Fruit fly (Drosophila melanogaster) whole organism, embryonic: ENCODE measurements around the gene CG7879.

Experiments used
- Awh ChIP-seq: fragments of 200-800 bp; sonication (Bioruptor generic); IDR thresholded peaks from 2 replicates; pipeline ENCODE4, ENCODE4 v1.3.6; 2022; ENCODE audit warnings: missing biosample characterization, missing genetic modification characterization
- B-H2 ChIP-seq: fragments of 200-800 bp; sonication (Bioruptor generic); optimal IDR thresholded peaks from 2 replicates; lab custom pipeline; 2018; ENCODE audit warnings: missing biosample characterization, mild to moderate bottlenecking, missing genetic modification characterization
- CG10979 ChIP-seq: fragments of 200-800 bp; sonication (Bioruptor generic); optimal IDR thresholded peaks from 2 replicates; lab custom pipeline; 2018; ENCODE audit warnings: missing biosample characterization, mild to moderate bottlenecking, missing genetic modification characterization, moderate library complexity
- CG11560 ChIP-seq: fragments of 200-800 bp; sonication (Bioruptor generic); IDR thresholded peaks from 3 replicates; pipeline ENCODE4 v1.3.6; 2022; ENCODE audit warnings: missing biosample characterization, missing genetic modification characterization
- CG11695 ChIP-seq: fragments of 200-800 bp; sonication (Bioruptor generic); IDR thresholded peaks from 3 replicates; pipeline ENCODE4 v1.3.6; 2022; ENCODE audit warnings: missing biosample characterization, missing genetic modification characterization
- CG12391 ChIP-seq: fragments of 200-800 bp; sonication (Bioruptor generic); optimal IDR thresholded peaks from 3 replicates; lab custom pipeline; 2018; ENCODE audit warnings: missing biosample characterization, mild to moderate bottlenecking, missing genetic modification characterization, moderate library complexity
- CG13424 ChIP-seq: fragments of 200-800 bp; sonication (Bioruptor generic); optimal IDR thresholded peaks from 2 replicates; lab custom pipeline; 2019; ENCODE audit warnings: missing biosample characterization, mild to moderate bottlenecking, missing genetic modification characterization, moderate library complexity
- CG16813 ChIP-seq: fragments of 200-800 bp; sonication (Bioruptor generic); IDR thresholded peaks from 3 replicates; pipeline ENCODE4 v1.3.6; 2022; ENCODE audit warnings: missing biosample characterization, missing genetic modification characterization; ENCODE audit not compliant: partially characterized antibody
- CG16863 ChIP-seq: fragments of 200-800 bp; sonication (Bioruptor generic); optimal IDR thresholded peaks from 3 replicates; lab custom pipeline; 2016; ENCODE audit warnings: missing biosample characterization, missing genetic modification characterization
- CG17186 ChIP-seq: fragments of 200-800 bp; sonication (Bioruptor generic); optimal IDR thresholded peaks from 3 replicates; lab custom pipeline; 2017; ENCODE audit warnings: missing biosample characterization, missing genetic modification reagents, missing genetic modification characterization
- CG17385 ChIP-seq: fragments of 200-800 bp; sonication (Bioruptor generic); optimal IDR thresholded peaks from 3 replicates; lab custom pipeline; 2018; ENCODE audit warnings: missing biosample characterization, mild to moderate bottlenecking, missing genetic modification characterization
- CG17829 ChIP-seq: fragments of 200-800 bp; optimal IDR thresholded peaks from 2 replicates; lab custom pipeline; 2019; ENCODE audit warnings: missing biosample characterization, mild to moderate bottlenecking, missing genetic modification characterization, moderate library complexity
- CG2129 ChIP-seq: fragments of 200-800 bp; sonication (Bioruptor generic); IDR thresholded peaks from 2 replicates; pipeline ENCODE4 v1.3.6; 2022; ENCODE audit warnings: missing biosample characterization, missing genetic modification characterization; ENCODE audit not compliant: partially characterized antibody
- CG2202 ChIP-seq: fragments of 200-800 bp; sonication (Bioruptor generic); optimal IDR thresholded peaks from 2 replicates; lab custom pipeline; 2018; ENCODE audit warnings: missing biosample characterization, mild to moderate bottlenecking, missing genetic modification characterization
- CG42726 ChIP-seq: fragments of 200-800 bp; sonication (Bioruptor generic); IDR thresholded peaks from 2 replicates; pipeline ENCODE4 v1.3.6; 2022; ENCODE audit warnings: missing biosample characterization, missing genetic modification characterization; ENCODE audit not compliant: partially characterized antibody
- CG4707 ChIP-seq: fragments of 200-800 bp; sonication (Bioruptor generic); optimal IDR thresholded peaks from 2 replicates; lab custom pipeline; 2018; ENCODE audit warnings: missing biosample characterization, mild to moderate bottlenecking, missing genetic modification characterization, moderate library complexity
- CG6791 ChIP-seq: fragments of 200-800 bp; sonication (Bioruptor generic); IDR thresholded peaks from 3 replicates; pipeline ENCODE4 v1.3.6; 2022; ENCODE audit warnings: missing biosample characterization, missing genetic modification characterization; ENCODE audit not compliant: partially characterized antibody
- CG7271 ChIP-seq: fragments of 200-800 bp; sonication (Bioruptor generic); optimal IDR thresholded peaks from 2 replicates; lab custom pipeline; 2018; ENCODE audit warnings: missing biosample characterization, mild to moderate bottlenecking, missing genetic modification characterization, moderate library complexity
- Chrac-16 ChIP-seq: fragments of 200-800 bp; sonication (Bioruptor generic); optimal IDR thresholded peaks from 3 replicates; lab custom pipeline; 2016; ENCODE audit warnings: missing biosample characterization, missing genetic modification characterization
- Drgx ChIP-seq: fragments of 200-800 bp; sonication (Bioruptor generic); IDR thresholded peaks from 2 replicates; pipeline ENCODE4 v1.3.6; 2022; ENCODE audit warnings: missing biosample characterization, missing genetic modification characterization
- HHEX ChIP-seq: fragments of 200-800 bp; sonication (Bioruptor generic); optimal IDR thresholded peaks from 3 replicates; lab custom pipeline; 2017; ENCODE audit warnings: missing biosample characterization, mild to moderate bottlenecking, missing genetic modification characterization, missing genetic modification reagents
- Hmr ChIP-seq: fragments of 200-800 bp; sonication (Bioruptor generic); optimal IDR thresholded peaks from 3 replicates; lab custom pipeline; 2017; ENCODE audit warnings: mild to moderate bottlenecking, missing biosample characterization, missing genetic modification reagents, missing genetic modification characterization
- Hr39 ChIP-seq: fragments of >200 bp; optimal IDR thresholded peaks from 2 replicates; lab custom pipeline; 2017
- Kr ChIP-seq: fragments of 200-800 bp; sonication (Bioruptor generic); optimal IDR thresholded peaks from 2 replicates; lab custom pipeline; 2017; ENCODE audit warnings: missing biosample characterization, mild to moderate bottlenecking, missing genetic modification characterization
- MBD-R2 ChIP-seq: fragments of 200-800 bp; sonication (Bioruptor generic); IDR thresholded peaks from 2 replicates; pipeline ENCODE4 v1.3.6; 2022; ENCODE audit warnings: missing biosample characterization, missing genetic modification characterization
- Nf-YB ChIP-seq: fragments of 200-800 bp; sonication (Bioruptor generic); optimal IDR thresholded peaks from 3 replicates; lab custom pipeline; 2019; ENCODE audit warnings: missing biosample characterization, mild to moderate bottlenecking, missing genetic modification characterization, moderate library complexity
- Pdp1 ChIP-seq, 2 experiments: fragments of 200-800 bp; sonication (Bioruptor generic); optimal IDR thresholded peaks; 3 replicates each; lab custom pipeline; 2016; ENCODE audit warnings: missing biosample characterization in 2 of 2, missing genetic modification characterization in 2 of 2, mild to moderate bottlenecking in 1 of 2, moderate library complexity in 1 of 2
- Rfx ChIP-seq: fragments of 200-800 bp; sonication (Bioruptor generic); IDR thresholded peaks from 2 replicates; pipeline ENCODE4 v1.3.6; 2022; ENCODE audit warnings: missing biosample characterization, missing genetic modification characterization
- Rx ChIP-seq: fragments of 200-800 bp; sonication (Bioruptor generic); IDR thresholded peaks from 2 replicates; pipeline ENCODE4 v1.3.6; 2022; ENCODE audit warnings: missing biosample characterization, missing genetic modification characterization
- corto ChIP-seq: fragments of 200-800 bp; sonication (Bioruptor generic); optimal IDR thresholded peaks from 2 replicates; lab custom pipeline; 2016; ENCODE audit warnings: missing biosample characterization, mild to moderate bottlenecking, missing genetic modification characterization, moderate library complexity
- cwo ChIP-seq: fragments of 200-800 bp; sonication (Bioruptor generic); optimal IDR thresholded peaks from 3 replicates; lab custom pipeline; 2017; ENCODE audit warnings: missing biosample characterization, missing genetic modification characterization, mild to moderate bottlenecking, moderate library complexity, missing genetic modification reagents
- disco-r ChIP-seq: fragments of 200-800 bp; sonication (Bioruptor generic); optimal IDR thresholded peaks from 2 replicates; lab custom pipeline; 2016; ENCODE audit warnings: missing biosample characterization, missing genetic modification characterization
- dmrt99B ChIP-seq: fragments of 200-800 bp; sonication (Bioruptor generic); optimal IDR thresholded peaks from 2 replicates; lab custom pipeline; 2018; ENCODE audit warnings: missing biosample characterization, mild to moderate bottlenecking, missing genetic modification characterization, moderate library complexity
- fd102C ChIP-seq: fragments of 200-800 bp; sonication (Bioruptor generic); optimal IDR thresholded peaks from 2 replicates; lab custom pipeline; 2018; ENCODE audit warnings: missing biosample characterization, mild to moderate bottlenecking, missing genetic modification characterization, moderate library complexity
- fd96Cb ChIP-seq: fragments of 200-800 bp; sonication (Bioruptor generic); optimal IDR thresholded peaks from 2 replicates; lab custom pipeline; 2018; ENCODE audit warnings: missing biosample characterization, mild to moderate bottlenecking, missing genetic modification characterization, moderate library complexity
- ftz-f1 ChIP-seq: fragments of 200-800 bp; sonication (Bioruptor generic); optimal IDR thresholded peaks from 2 replicates; lab custom pipeline; 2016; ENCODE audit warnings: missing biosample characterization, missing genetic modification characterization
- gt ChIP-seq: fragments of 200-800 bp; sonication (Bioruptor generic); IDR thresholded peaks from 2 replicates; pipeline ENCODE4 v1.3.6; 2022; ENCODE audit warnings: missing biosample characterization, missing genetic modification characterization
- jing ChIP-seq: fragments of 200-800 bp; sonication (Bioruptor generic); optimal IDR thresholded peaks from 2 replicates; lab custom pipeline; 2018; ENCODE audit warnings: missing biosample characterization, mild to moderate bottlenecking, missing genetic modification characterization
- kay ChIP-seq: fragments of 200-800 bp; sonication (Bioruptor generic); optimal IDR thresholded peaks from 2 replicates; lab custom pipeline; 2016; ENCODE audit warnings: missing biosample characterization, missing genetic modification characterization
- ken ChIP-seq: fragments of 200-800 bp; sonication (Bioruptor generic); IDR thresholded peaks from 3 replicates; pipeline ENCODE4 v1.3.6; 2022; ENCODE audit warnings: missing biosample characterization, missing genetic modification characterization
- kni ChIP-seq: fragments of 200-800 bp; sonication (Bioruptor generic); optimal IDR thresholded peaks from 3 replicates; lab custom pipeline; 2017; ENCODE audit warnings: mild to moderate bottlenecking, missing biosample characterization, missing genetic modification reagents, missing genetic modification characterization
- lmd ChIP-seq: fragments of 200-800 bp; sonication (Bioruptor generic); IDR thresholded peaks from 2 replicates; pipeline ENCODE4 v1.3.6; 2022; ENCODE audit warnings: missing biosample characterization, missing genetic modification characterization
- nerfin-1 ChIP-seq: fragments of 200-800 bp; sonication (Bioruptor generic); optimal IDR thresholded peaks from 3 replicates; lab custom pipeline; 2019; ENCODE audit warnings: missing biosample characterization, mild to moderate bottlenecking, missing genetic modification characterization, moderate library complexity
- oc ChIP-seq: fragments of 200-800 bp; sonication (Bioruptor generic); optimal IDR thresholded peaks from 2 replicates; lab custom pipeline; 2018; ENCODE audit warnings: missing biosample characterization, mild to moderate bottlenecking, missing genetic modification characterization, moderate library complexity
- org-1 ChIP-seq: fragments of 200-800 bp; sonication (Bioruptor generic); optimal IDR thresholded peaks from 2 replicates; lab custom pipeline; 2017; ENCODE audit warnings: missing biosample characterization, missing genetic modification characterization
- otp ChIP-seq: fragments of 200-800 bp; sonication (Bioruptor generic); IDR thresholded peaks from 3 replicates; pipeline ENCODE4, ENCODE4 v1.3.6; 2022; ENCODE audit warnings: missing biosample characterization, missing genetic modification characterization
- ranshi ChIP-seq: fragments of 200-800 bp; sonication (Bioruptor generic); IDR thresholded peaks from 2 replicates; pipeline ENCODE4 v1.3.6; 2022; ENCODE audit warnings: missing biosample characterization, missing genetic modification characterization
- rib ChIP-seq: fragments of 200-800 bp; sonication (Bioruptor generic); IDR thresholded peaks from 2 replicates; pipeline ENCODE4 v1.3.6; 2022; ENCODE audit warnings: missing biosample characterization, missing genetic modification characterization
- slbo ChIP-seq: fragments of 200-800 bp; sonication (Bioruptor generic); IDR thresholded peaks from 2 replicates; pipeline ENCODE4 v1.3.6; 2022; ENCODE audit warnings: missing biosample characterization, missing genetic modification characterization
- trem ChIP-seq: fragments of 200-800 bp; optimal IDR thresholded peaks from 3 replicates; lab custom pipeline; 2019; ENCODE audit warnings: missing biosample characterization, mild to moderate bottlenecking, missing genetic modification characterization, moderate library complexity
- zf30C ChIP-seq: fragments of 200-800 bp; sonication (Bioruptor generic); optimal IDR thresholded peaks from 3 replicates; lab custom pipeline; 2018; ENCODE audit warnings: missing biosample characterization, mild to moderate bottlenecking, missing genetic modification characterization

CG7879 gene

DNA sequence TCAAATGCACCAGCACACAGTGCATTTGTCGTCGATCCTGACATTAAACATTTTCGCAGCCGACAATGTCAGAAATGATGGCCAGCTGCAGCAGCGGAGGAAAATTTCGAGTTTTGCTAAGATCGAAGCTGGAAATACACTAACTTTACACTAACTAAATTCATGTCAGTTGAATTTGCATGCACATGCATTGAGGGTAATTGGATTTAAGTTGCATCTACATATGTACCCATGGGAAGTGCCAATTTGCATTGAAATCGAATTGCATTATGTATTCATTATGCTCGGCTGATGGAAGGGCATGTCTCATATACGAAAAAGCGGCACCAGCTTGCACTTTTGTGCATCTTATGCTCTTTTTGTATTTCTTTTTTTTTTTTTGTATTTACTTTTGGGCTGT lies 16.4 kb upstream of the CG7879 start (continued):
- TF ChIP-seq jing (GFP tag; lab: Kevin White, UChicago) (no peak), corto (GFP tag; lab: Kevin White, UChicago) (peak; percentile 72), rib (GFP tag; lab: Robert Waterston, UW) (no peak), CG17829 (peak; percentile 14), ken (GFP tag; lab: Robert Waterston, UW) (no peak), Nf-YB (no peak), slbo (GFP tag; lab: Robert Waterston, UW) (no peak), CG13424 (tag; lab: Kevin White, UChicago) (no peak), kay (GFP tag; lab: Kevin White, UChicago) (no peak), Kr (GFP tag; lab: Kevin White, UChicago) (no peak), zf30C (GFP tag; lab: Kevin White, UChicago) (no peak), lmd (peak; percentile 66), cwo (no peak), dmrt99B (tag; lab: Kevin White, UChicago) (peak; percentile 69), org-1 (GFP tag; lab: Kevin White, UChicago) (no peak), Hr39 (lab: Kevin White, UChicago) (no peak), Rx (no peak), CG11695 (GFP tag; lab: Robert Waterston, UW) (no peak; the same call in 2 of the 3 replicates), CG16863 (GFP tag; lab: Kevin White, UChicago) (no peak), CG42726 (GFP tag; lab: Robert Waterston, UW) (no peak), CG17385 (GFP tag; lab: Kevin White, UChicago) (no peak), Awh (GFP tag; lab: Robert Waterston, UW) (peak; percentile 72), Chrac-16 (GFP tag; lab: Kevin White, UChicago) (no peak), CG10979 (tag; lab: Kevin White, UChicago) (peak; percentile 24), CG2202 (no peak), MBD-R2 (GFP tag; lab: Robert Waterston, UW) (no peak), fd96Cb (peak; percentile 62), fd102C (no peak), Rfx (GFP tag; lab: Robert Waterston, UW) (0 out of 2 replicates have a peak, but pooled peaks have one; percentile 22), HHEX (peak; percentile 8), Pdp1 (GFP tag; optimal IDR thresholded peaks at IDR 0.05; lab: Kevin White, UChicago) (no peak), CG4707 (no peak), oc (tag; lab: Kevin White, UChicago) (no peak), kni (no peak), Drgx (GFP tag; lab: Robert Waterston, UW) (peak; percentile 96), ranshi (GFP tag; lab: Robert Waterston, UW) (no peak), disco-r (GFP tag; lab: Kevin White, UChicago) (no peak), Hmr (no peak), CG12391 (tag; lab: Kevin White, UChicago) (no peak), CG17186 (GFP tag; lab: Kevin White, UChicago) (no peak), CG7271 (tag; lab: Kevin White, UChicago) (no peak), CG11560 (tag; lab: Robert Waterston, UW) (0 out of 3 replicates have a peak, but pooled peaks have one; percentile 18), ftz-f1 (no peak), CG6791 (GFP tag; lab: Robert Waterston, UW) (no peak), trem (no peak), CG2129 (GFP tag; lab: Robert Waterston, UW) (no peak), B-H2 (no peak), nerfin-1 (tag; lab: Kevin White, UChicago) (peak; percentile 14), gt (GFP tag; lab: Robert Waterston, UW) (0 out of 2 replicates have a peak, but pooled peaks have one; percentile 12), otp (GFP tag; lab: Robert Waterston, UW) (0 out of 3 replicates have a peak, but pooled peaks have one; percentile 15), CG16813 (GFP tag; lab: Robert Waterston, UW) (no peak)
